Worm (Caenorhabditis elegans) whole organism, L3 larva: ENCODE results near the gene kbp-1.

Experiments used
- R02D3.7 ChIP-seq: fragments of 150-350 bp; optimal IDR thresholded peaks from 2 replicates; lab custom pipeline; 2014; ENCODE audit warnings: missing biosample characterization, missing genetic modification characterization
- ZK546.5 ChIP-seq: sonication (generic microtip); optimal IDR thresholded peaks from 2 replicates; lab custom pipeline; 2017; ENCODE audit warnings: missing biosample characterization, missing genetic modification characterization
- aly-2 ChIP-seq: fragments of 150-350 bp; optimal IDR thresholded peaks from 2 replicates; lab custom pipeline; 2014; ENCODE audit warnings: missing biosample characterization, missing genetic modification characterization
- ama-1 ChIP-seq: fragments of 150-350 bp; optimal IDR thresholded peaks from 2 replicates; lab custom pipeline; 2018
- ceh-16 ChIP-seq: sonication (generic microtip); optimal IDR thresholded peaks from 2 replicates; lab custom pipeline; 2017; ENCODE audit warnings: missing biosample characterization, missing genetic modification characterization
- ceh-28 ChIP-seq: fragments of 150-350 bp; optimal IDR thresholded peaks from 2 replicates; lab custom pipeline; 2014; ENCODE audit warnings: missing biosample characterization, missing genetic modification reagents, missing genetic modification characterization
- ceh-82 ChIP-seq: fragments of 150-350 bp; optimal IDR thresholded peaks from 2 replicates; lab custom pipeline; 2014; ENCODE audit warnings: missing biosample characterization, missing genetic modification characterization
- ceh-9 ChIP-seq: sonication (generic microtip); optimal IDR thresholded peaks from 2 replicates; lab custom pipeline; 2018; ENCODE audit warnings: missing biosample characterization, missing genetic modification characterization
- egl-27 ChIP-seq: sonication (generic microtip); optimal IDR thresholded peaks from 4 replicates; lab custom pipeline; 2017; ENCODE audit warnings: missing biosample characterization, missing genetic modification reagents, missing genetic modification characterization
- egl-5 ChIP-seq: fragments of 150-350 bp; optimal IDR thresholded peaks from 2 replicates; lab custom pipeline; 2017; ENCODE audit warnings: missing biosample characterization, missing genetic modification reagents, missing genetic modification characterization, inconsistent platforms
- elt-1 ChIP-seq: fragments of 150-350 bp; optimal IDR thresholded peaks from 2 replicates; lab custom pipeline; 2014; ENCODE audit warnings: missing biosample characterization, missing genetic modification characterization
- elt-2 ChIP-seq: sonication (generic microtip); optimal IDR thresholded peaks from 2 replicates; lab custom pipeline; 2016; ENCODE audit warnings: missing genetic modification reagents, mild to moderate bottlenecking, missing genetic modification characterization, missing compliant biosample characterization
- fkh-10 ChIP-seq: sonication (generic microtip); optimal IDR thresholded peaks from 2 replicates; lab custom pipeline; 2017; ENCODE audit warnings: missing biosample characterization, missing genetic modification reagents, missing genetic modification characterization
- fkh-2 ChIP-seq: fragments of 150-350 bp; optimal IDR thresholded peaks from 2 replicates; lab custom pipeline; 2014; ENCODE audit warnings: missing biosample characterization, missing genetic modification reagents, missing genetic modification characterization
- fos-1 ChIP-seq: fragments of 150-350 bp; optimal IDR thresholded peaks from 2 replicates; lab custom pipeline; 2014; ENCODE audit warnings: missing biosample characterization, missing genetic modification characterization
- lin-15B ChIP-seq: fragments of 150-350 bp; optimal IDR thresholded peaks from 2 replicates; lab custom pipeline; 2014; ENCODE audit warnings: missing biosample characterization, missing genetic modification characterization
- lin-39 ChIP-seq: fragments of 150-350 bp; optimal IDR thresholded peaks from 2 replicates; lab custom pipeline; 2018; ENCODE audit warnings: missing biosample characterization, missing genetic modification reagents, missing genetic modification characterization
- lsy-12 ChIP-seq: sonication (generic microtip); optimal IDR thresholded peaks from 2 replicates; lab custom pipeline; 2016; ENCODE audit warnings: mild to moderate bottlenecking, missing genetic modification characterization, missing compliant biosample characterization
- mdl-1 ChIP-seq: fragments of 150-350 bp; optimal IDR thresholded peaks from 2 replicates; lab custom pipeline; 2014; ENCODE audit warnings: missing biosample characterization, missing genetic modification characterization
- mml-1 ChIP-seq: fragments of 150-350 bp; sonication (generic microtip); optimal IDR thresholded peaks from 3 replicates; lab custom pipeline; 2014; ENCODE audit warnings: missing biosample characterization, missing genetic modification characterization
- nfya-1 ChIP-seq: sonication (generic microtip); optimal IDR thresholded peaks from 2 replicates; lab custom pipeline; 2017; ENCODE audit warnings: missing genetic modification characterization, mild to moderate bottlenecking, missing compliant biosample characterization, antibody characterized with exemption, moderate library complexity; ENCODE audit not compliant: insufficient read depth
- nhr-11 ChIP-seq: fragments of 150-350 bp; optimal IDR thresholded peaks from 2 replicates; lab custom pipeline; 2014; ENCODE audit warnings: missing biosample characterization, missing genetic modification characterization
- nhr-12 ChIP-seq: fragments of 150-350 bp; optimal IDR thresholded peaks from 2 replicates; lab custom pipeline; 2014; ENCODE audit warnings: missing biosample characterization, missing genetic modification characterization
- nhr-23 ChIP-seq: fragments of 150-350 bp; optimal IDR thresholded peaks from 2 replicates; lab custom pipeline; 2014; ENCODE audit warnings: missing biosample characterization, missing genetic modification reagents, missing genetic modification characterization
- nhr-25 ChIP-seq: sonication (generic microtip); optimal IDR thresholded peaks from 2 replicates; lab custom pipeline; 2017; ENCODE audit warnings: missing biosample characterization, missing genetic modification characterization
- nhr-28 ChIP-seq: fragments of 150-350 bp; optimal IDR thresholded peaks from 2 replicates; lab custom pipeline; 2014; ENCODE audit warnings: missing biosample characterization, missing genetic modification characterization
- nhr-67 ChIP-seq: fragments of 150-350 bp; optimal IDR thresholded peaks from 2 replicates; lab custom pipeline; 2014; ENCODE audit warnings: missing biosample characterization, missing genetic modification characterization
- nhr-76 ChIP-seq: fragments of 150-350 bp; sonication (generic microtip); optimal IDR thresholded peaks from 5 replicates; lab custom pipeline; 2014; ENCODE audit warnings: missing biosample characterization, missing genetic modification characterization
- nhr-77 ChIP-seq: fragments of 150-350 bp; optimal IDR thresholded peaks from 2 replicates; lab custom pipeline; 2014; ENCODE audit warnings: missing biosample characterization, missing genetic modification characterization
- pha-4 ChIP-seq: fragments of 150-350 bp; optimal IDR thresholded peaks from 2 replicates; lab custom pipeline; 2014; ENCODE audit warnings: missing biosample characterization, missing genetic modification reagents, missing genetic modification characterization
- pqm-1 ChIP-seq: fragments of 150-350 bp; optimal IDR thresholded peaks from 2 replicates; lab custom pipeline; 2017; ENCODE audit warnings: missing biosample characterization, missing genetic modification characterization, inconsistent platforms
- sea-2 ChIP-seq: fragments of 150-350 bp; sonication (generic microtip); optimal IDR thresholded peaks from 4 replicates; lab custom pipeline; 2014; ENCODE audit warnings: missing biosample characterization, missing genetic modification reagents, missing genetic modification characterization
- skn-1 ChIP-seq: fragments of 150-350 bp; optimal IDR thresholded peaks from 2 replicates; lab custom pipeline; 2014; ENCODE audit warnings: missing biosample characterization, missing genetic modification characterization
- snpc-4 ChIP-seq: fragments of 150-350 bp; optimal IDR thresholded peaks from 2 replicates; lab custom pipeline; 2014; ENCODE audit warnings: missing biosample characterization, missing genetic modification characterization
- tbx-2 ChIP-seq: sonication (generic microtip); optimal IDR thresholded peaks from 2 replicates; lab custom pipeline; 2016; ENCODE audit warnings: mild to moderate bottlenecking, missing genetic modification characterization, missing compliant biosample characterization
- unc-39 ChIP-seq: sonication (generic microtip); optimal IDR thresholded peaks from 4 replicates; lab custom pipeline; 2017; ENCODE audit warnings: missing biosample characterization, missing genetic modification characterization
- ztf-11 ChIP-seq: fragments of 150-350 bp; optimal IDR thresholded peaks from 2 replicates; lab custom pipeline; 2014; ENCODE audit warnings: missing biosample characterization, missing genetic modification characterization
- ztf-4 ChIP-seq: fragments of 150-350 bp; optimal IDR thresholded peaks from 2 replicates; lab custom pipeline; 2014; ENCODE audit warnings: missing biosample characterization, missing genetic modification characterization

kbp-1 gene

ce11 chrIII:6869268-6869667, at the start of gene kbp-1, which contains the start of gene cra-1:
TSS of gene kbp-1 (plus strand) at chrIII:6869633.
TSS of gene cra-1 (minus strand) at chrIII:6869460.
- peak; percentile 22 for TF ChIP-seq lin-39 (tag; lab: Kevin White, UChicago)
- no peak for TF ChIP-seq fos-1 (tag; lab: Kevin White, UChicago)
- peak; percentile 52 for TF ChIP-seq nfya-1 (tag; lab: Kevin White, UChicago)
- TF ChIP-seq nhr-76 (tag; lab: Kevin White, UChicago), result no peak
- peak; percentile 64 for TF ChIP-seq egl-5
- peak; percentile 37 for TF ChIP-seq skn-1 (tag; lab: Kevin White, UChicago)
- peak; percentile 32 for TF ChIP-seq snpc-4 (tag; lab: Kevin White, UChicago)
- TF ChIP-seq elt-2 (tag; lab: Kevin White, UChicago), result peak; percentile 5
- TF ChIP-seq lin-15B (tag; lab: Kevin White, UChicago), result peak; percentile 34
- peak; percentile 30 for TF ChIP-seq nhr-23 (tag; lab: Kevin White, UChicago)
- no peak for TF ChIP-seq ztf-11 (tag; lab: Kevin White, UChicago)
- TF ChIP-seq pha-4 (tag; lab: Kevin White, UChicago), result peak; percentile 52

- TF ChIP-seq ama-1 (lab: Kevin White, UChicago), result no peak
- TF ChIP-seq mml-1, result no peak
- TF ChIP-seq fkh-2 (tag; lab: Kevin White, UChicago), result no peak
- TF ChIP-seq lin-15B (tag; lab: Kevin White, UChicago), result no peak
- TF ChIP-seq egl-27 (tag; lab: Kevin White, UChicago), result no peak
- TF ChIP-seq fos-1 (tag; lab: Kevin White, UChicago), result no peak
- TF ChIP-seq pha-4 (tag; lab: Kevin White, UChicago), result no peak
- TF ChIP-seq ceh-82 (tag; lab: Kevin White, UChicago), result no peak
- TF ChIP-seq pqm-1, result no peak
- TF ChIP-seq ZK546.5 (tag; lab: Kevin White, UChicago), result no peak
- no peak for TF ChIP-seq mdl-1 (tag; lab: Kevin White, UChicago)
- TF ChIP-seq unc-39 (tag; lab: Kevin White, UChicago), result no peak
- no peak for TF ChIP-seq nhr-28 (tag; lab: Kevin White, UChicago)
- TF ChIP-seq snpc-4 (tag; lab: Kevin White, UChicago), result no peak
- TF ChIP-seq aly-2 (tag; lab: Kevin White, UChicago), result no peak
Measured at ce11 chrIII:6820343-6820985, 49.0 kb upstream of the kbp-1 start, which contains the start of gene ten-1. TSS of gene ten-1 (plus strand) at chrIII:6820935.

ce11 chrIII:6822790-6823189, 46.6 kb upstream of the kbp-1 start:
- TF ChIP-seq ztf-4 (tag; lab: Kevin White, UChicago) (no peak), pha-4 (tag; lab: Kevin White, UChicago) (no peak), sea-2 (GFP tag; lab: Kevin White, UChicago) (no peak), fkh-2 (tag; lab: Kevin White, UChicago) (no peak), lsy-12 (no peak), egl-27 (tag; lab: Kevin White, UChicago) (no peak), nhr-25 (no peak), nhr-23 (tag; lab: Kevin White, UChicago) (no peak), elt-1 (tag; lab: Kevin White, UChicago) (no peak), tbx-2 (tag; lab: Kevin White, UChicago) (no peak), ceh-28 (tag; lab: Kevin White, UChicago) (no peak), fkh-10 (GFP tag; lab: Kevin White, UChicago) (no peak), nhr-12 (tag; lab: Kevin White, UChicago) (no peak), R02D3.7 (tag; lab: Kevin White, UChicago) (no peak), nhr-77 (tag; lab: Kevin White, UChicago) (no peak), egl-5 (no peak)

ce11 chrIII:6826137-6826536, 43.3 kb upstream of the kbp-1 start:
- no peak for TF ChIP-seq aly-2 (tag; lab: Kevin White, UChicago)
- no peak for TF ChIP-seq lsy-12
- no peak for TF ChIP-seq nhr-67
- no peak for TF ChIP-seq nhr-76 (tag; lab: Kevin White, UChicago)
- no peak for TF ChIP-seq ceh-16 (tag; lab: Kevin White, UChicago)
- TF ChIP-seq lin-15B (tag; lab: Kevin White, UChicago), result no peak
- no peak for TF ChIP-seq ceh-82 (tag; lab: Kevin White, UChicago)
- TF ChIP-seq elt-2 (tag; lab: Kevin White, UChicago), result no peak
- TF ChIP-seq nhr-11, result no peak
- no peak for TF ChIP-seq mml-1
- no peak for TF ChIP-seq egl-5
- TF ChIP-seq ceh-9 (tag; lab: Kevin White, UChicago), result no peak
- no peak for TF ChIP-seq sea-2 (GFP tag; lab: Kevin White, UChicago)
- TF ChIP-seq mdl-1 (tag; lab: Kevin White, UChicago), result no peak
- TF ChIP-seq fkh-2 (tag; lab: Kevin White, UChicago), result no peak
- no peak for TF ChIP-seq nhr-23 (tag; lab: Kevin White, UChicago)
